Worm (Caenorhabditis elegans): ENCODE results near the gene kgb-1.

kgb-1 gene

ce11 chrIV:426597-426996 is 16.8 kb upstream of the kgb-1 start:
- TF ChIP-seq F22D6.2 (tag; optimal IDR thresholded peaks at IDR 0.05), result no peak
- no peak for TF ChIP-seq cebp-2 (GFP tag; IDR thresholded peaks at IDR 0.05)
- peak; percentile 81 for TF ChIP-seq zfh-2 (GFP tag; conservative IDR thresholded peaks at IDR 0.05)
- peak; percentile 95 for TF ChIP-seq egrh-3 (GFP tag; IDR thresholded peaks at IDR 0.05)
- no peak for TF ChIP-seq F57C9.4 (tag; optimal IDR thresholded peaks at IDR 0.05)

DNA sequence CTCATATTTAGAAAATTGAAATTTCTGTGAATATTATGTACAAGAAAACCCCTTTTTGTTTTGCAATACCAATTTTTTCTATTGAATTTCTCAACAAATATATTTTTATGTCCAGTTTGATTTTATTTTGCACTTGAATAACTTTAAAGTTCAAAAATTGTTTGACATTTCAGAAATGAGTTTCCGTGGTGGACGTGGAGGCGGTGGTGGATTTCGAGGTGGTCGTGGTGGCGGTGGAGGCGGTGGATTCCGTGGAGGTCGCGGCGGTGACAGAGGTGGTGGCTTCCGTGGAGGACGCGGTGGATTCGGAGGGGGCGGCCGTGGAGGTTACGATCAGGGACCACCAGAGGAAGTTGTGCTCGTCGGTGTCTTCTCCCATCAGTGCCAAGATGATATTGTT is 16.2 kb upstream of the kgb-1 start, which contains the start of gene garr-1:
garr-1 (plus strand) TSS at position 174 of the 400 bp plus-strand sequence.
- peak; percentile 68; the same call in 1 of the 2 replicates for TF ChIP-seq egrh-3 (GFP tag; IDR thresholded peaks at IDR 0.05)
- TF ChIP-seq madf-6 (GFP tag; IDR thresholded peaks at IDR 0.05), result no peak

DNA sequence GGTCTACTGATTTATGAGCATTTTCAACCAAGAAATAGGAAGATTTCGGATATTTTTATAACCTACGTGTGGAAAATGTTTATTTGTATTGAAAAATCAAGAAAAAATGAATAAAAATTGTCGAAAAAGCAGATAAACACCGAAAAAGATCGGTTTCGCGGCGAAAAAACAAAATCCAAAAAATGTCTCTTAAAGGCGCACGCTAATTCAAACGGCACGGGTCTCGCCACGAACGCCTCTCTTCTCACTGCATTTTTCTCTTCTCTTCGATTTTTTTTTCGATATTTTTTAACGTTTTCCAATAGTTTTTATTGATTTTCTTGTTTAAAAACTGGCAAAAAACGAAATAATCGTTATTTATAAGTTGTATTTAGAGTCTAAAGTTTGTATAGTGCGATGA is 15.7 kb upstream of the kgb-1 start:
- TF ChIP-seq mes-4 (tag; optimal IDR thresholded peaks at IDR 0.05) (no peak), F55B11.4 (tag; optimal IDR thresholded peaks at IDR 0.05; ENCODE audit: borderline replicate concordance, insufficient read depth) (no peak), snpc-1.1 (tag; optimal IDR thresholded peaks at IDR 0.05; ENCODE audit: insufficient read depth) (peak; percentile 36), mel-28 (tag; optimal IDR thresholded peaks at IDR 0.05; ENCODE audit: borderline replicate concordance) (no peak), rcor-1 (GFP tag; IDR thresholded peaks at IDR 0.05) (0 out of 2 replicates have a peak, but pooled peaks have one; percentile 21), mxl-1 (tag; optimal IDR thresholded peaks at IDR 0.05) (no peak), pbrm-1 (GFP tag; IDR thresholded peaks at IDR 0.05) (0 out of 2 replicates have a peak, but pooled peaks have one; percentile 20), ZK185.1 (tag; optimal IDR thresholded peaks at IDR 0.05; ENCODE audit: poor library complexity, severe bottlenecking) (no peak), ztf-18 (tag; optimal IDR thresholded peaks at IDR 0.05) (no peak), hmg-1.2 (GFP tag; IDR thresholded peaks at IDR 0.05) (peak; percentile 31; the same call in 1 of the 2 replicates), F39B2.1 (GFP tag; IDR thresholded peaks at IDR 0.05) (no peak), die-1 (tag; optimal IDR thresholded peaks at IDR 0.05) (no peak), nhr-179 (tag; optimal IDR thresholded peaks at IDR 0.05) (no peak), nfyb-1 (GFP tag; IDR thresholded peaks at IDR 0.05) (no peak), F10E7.11 (tag; optimal IDR thresholded peaks at IDR 0.05) (no peak), nhr-27 (tag; optimal IDR thresholded peaks at IDR 0.05) (no peak), xnd-1 (tag; optimal IDR thresholded peaks at IDR 0.05) (peak; percentile 76), ets-4 (GFP tag; optimal IDR thresholded peaks at IDR 0.05) (no peak), somi-1 (GFP tag; optimal IDR thresholded peaks at IDR 0.05) (no peak), ceh-27 (GFP tag; optimal IDR thresholded peaks at IDR 0.05) (no peak), dpl-1 (GFP tag; optimal IDR thresholded peaks at IDR 0.05) (peak; percentile 60), athp-1 (tag; optimal IDR thresholded peaks at IDR 0.05) (no peak), tbx-9 (tag; optimal IDR thresholded peaks at IDR 0.05; ENCODE audit: borderline replicate concordance) (no peak), ztf-25 (GFP tag; IDR thresholded peaks at IDR 0.05) (no peak), let-607 (tag; optimal IDR thresholded peaks at IDR 0.05) (no peak), unc-130 (GFP tag; optimal IDR thresholded peaks at IDR 0.05) (no peak), snpc-1.3 (tag; optimal IDR thresholded peaks at IDR 0.05; ENCODE audit: insufficient read depth) (peak; percentile 31), ceh-79 (tag; optimal IDR thresholded peaks at IDR 0.05) (no peak), C17E4.6 (GFP tag; IDR thresholded peaks at IDR 0.05) (no peak), hrde-1 (tag; optimal IDR thresholded peaks at IDR 0.05; ENCODE audit: borderline replicate concordance) (no peak), ceh-100 (GFP tag; IDR thresholded peaks at IDR 0.05) (no peak), hlh-12 (tag; optimal IDR thresholded peaks at IDR 0.05) (no peak), repo-1 (tag; optimal IDR thresholded peaks at IDR 0.05) (no peak), Y53G8AR.9 (GFP tag; conservative IDR thresholded peaks at IDR 0.05) (no peak), egl-18 (GFP tag; IDR thresholded peaks at IDR 0.05) (no peak), F22D6.2 (tag; optimal IDR thresholded peaks at IDR 0.05) (no peak), tlf-1 (GFP tag; optimal IDR thresholded peaks at IDR 0.05) (peak; percentile 2), ama-1 (optimal IDR thresholded peaks at IDR 0.05) (no peak), ama-1 (GFP tag; optimal IDR thresholded peaks at IDR 0.05) (no peak), ztf-26 (tag; optimal IDR thresholded peaks at IDR 0.05) (no peak)

Measured in whole organism, young adult.